Worm (Caenorhabditis elegans) whole organism, young adult: ENCODE data around the gene scl-8.

Experiments
- B0019.2 ChIP-seq: fragments of 200-800 bp; sonication (Bioruptor generic); conservative IDR thresholded peaks from 2 replicates; pipeline ENCODE4 v1.3.6; 2022; ENCODE audit warnings: missing genetic modification reagents, missing genetic modification characterization, missing compliant biosample characterization
- C17E4.6 ChIP-seq: fragments of 200-800 bp; sonication (Bioruptor generic); IDR thresholded peaks from 2 replicates; pipeline ENCODE4 v1.3.6; 2022; ENCODE audit warnings: missing genetic modification reagents, missing genetic modification characterization, missing compliant biosample characterization
- F23B12.7 ChIP-seq: sonication (generic microtip); optimal IDR thresholded peaks from 2 replicates; lab custom pipeline; 2017; ENCODE audit warnings: missing genetic modification characterization, mild to moderate bottlenecking, missing compliant biosample characterization, antibody characterized with exemption, moderate library complexity; ENCODE audit not compliant: insufficient read depth
- F33H1.4 ChIP-seq: fragments of 200-800 bp; sonication (Bioruptor generic); IDR thresholded peaks from 2 replicates; pipeline ENCODE4 v1.3.6; 2022; ENCODE audit warnings: missing genetic modification reagents, missing genetic modification characterization, missing compliant biosample characterization
- F39B2.1 ChIP-seq: fragments of 200-800 bp; sonication (Bioruptor generic); IDR thresholded peaks from 2 replicates; pipeline ENCODE4 v1.3.6; 2022; ENCODE audit warnings: missing genetic modification reagents, missing genetic modification characterization, missing compliant biosample characterization
- F57A8.1 ChIP-seq: fragments of 200-800 bp; sonication (Bioruptor generic); optimal IDR thresholded peaks from 2 replicates; lab custom pipeline; 2018; ENCODE audit warnings: mild to moderate bottlenecking, missing genetic modification characterization, moderate library complexity, missing compliant biosample characterization
- K12H6.12 ChIP-seq: fragments of 200-800 bp; sonication (Bioruptor generic); optimal IDR thresholded peaks from 2 replicates; lab custom pipeline; 2018; ENCODE audit warnings: mild to moderate bottlenecking, missing genetic modification characterization, missing compliant biosample characterization
- T26A5.8 ChIP-seq: sonication (generic microtip); optimal IDR thresholded peaks from 2 replicates; lab custom pipeline; 2016; ENCODE audit warnings: missing genetic modification characterization, missing compliant biosample characterization
- Y53F4B.3 ChIP-seq: fragments of 200-800 bp; sonication (Bioruptor generic); IDR thresholded peaks from 2 replicates; pipeline ENCODE4 v1.3.6; 2022; ENCODE audit warnings: missing genetic modification reagents, missing genetic modification characterization, missing compliant biosample characterization
- Y53G8AR.9 ChIP-seq: fragments of 200-800 bp; sonication (Bioruptor generic); conservative IDR thresholded peaks from 2 replicates; pipeline ENCODE4 v1.3.6; 2022; ENCODE audit warnings: missing genetic modification reagents, missing genetic modification characterization, missing compliant biosample characterization
- Y56A3A.18 ChIP-seq: fragments of 200-800 bp; sonication (Bioruptor generic); IDR thresholded peaks from 2 replicates; pipeline ENCODE4 v1.3.6; 2022; ENCODE audit warnings: missing genetic modification reagents, missing genetic modification characterization, missing compliant biosample characterization
- Y79H2A.3 ChIP-seq: fragments of 200-800 bp; sonication (Bioruptor generic); conservative IDR thresholded peaks from 2 replicates; pipeline ENCODE4 v1.3.6; 2022; ENCODE audit warnings: missing genetic modification reagents, missing genetic modification characterization, missing compliant biosample characterization
- ama-1 ChIP-seq, 3 experiments: fragments of 150-350 bp in 1 of 3; sonication (generic microtip) in 2 of 3; optimal IDR thresholded peaks; 2 replicates each; lab custom pipeline; 2014 to 2018; ENCODE audit warnings: missing biosample characterization in 2 of 3, missing genetic modification characterization in 2 of 3, missing genetic modification reagents in 2 of 3
- aptf-2 ChIP-seq: fragments of 200-800 bp; sonication (Bioruptor generic); conservative IDR thresholded peaks from 2 replicates; pipeline ENCODE4 v1.3.6; 2022; ENCODE audit warnings: missing genetic modification reagents, missing genetic modification characterization, missing compliant biosample characterization
- atf-7 ChIP-seq: sonication (generic microtip); optimal IDR thresholded peaks from 2 replicates; lab custom pipeline; 2017; ENCODE audit warnings: mild to moderate bottlenecking, missing genetic modification characterization, missing compliant biosample characterization
- athp-1 ChIP-seq: sonication (generic microtip); optimal IDR thresholded peaks from 2 replicates; lab custom pipeline; 2017; ENCODE audit warnings: mild to moderate bottlenecking, missing genetic modification characterization, missing compliant biosample characterization
- attf-3 ChIP-seq: fragments of 200-800 bp; sonication (Bioruptor generic); conservative IDR thresholded peaks from 2 replicates; pipeline ENCODE4 v1.3.6; 2022; ENCODE audit warnings: missing genetic modification reagents, missing genetic modification characterization, missing compliant biosample characterization
- ceh-100 ChIP-seq: fragments of 200-800 bp; sonication (Bioruptor generic); IDR thresholded peaks from 2 replicates; pipeline ENCODE4 v1.3.6; 2022; ENCODE audit warnings: missing genetic modification reagents, missing genetic modification characterization, missing compliant biosample characterization
- ceh-27 ChIP-seq: fragments of 200-800 bp; sonication (Bioruptor generic); optimal IDR thresholded peaks from 2 replicates; lab custom pipeline; 2018; ENCODE audit warnings: mild to moderate bottlenecking, missing genetic modification characterization, moderate library complexity, missing compliant biosample characterization
- ceh-40 ChIP-seq: fragments of 200-800 bp; sonication (Bioruptor generic); IDR thresholded peaks from 2 replicates; pipeline ENCODE4 v1.3.6; 2022; ENCODE audit warnings: missing genetic modification characterization, missing compliant biosample characterization
- ceh-58 ChIP-seq: fragments of 200-800 bp; sonication (Bioruptor generic); IDR thresholded peaks from 2 replicates; pipeline ENCODE4 v1.3.6; 2022; ENCODE audit warnings: missing genetic modification characterization, missing compliant biosample characterization
- die-1 ChIP-seq: sonication (generic microtip); optimal IDR thresholded peaks from 2 replicates; lab custom pipeline; 2016; ENCODE audit warnings: missing genotype, mild to moderate bottlenecking, missing genetic modification characterization, missing compliant biosample characterization
- dox-1 ChIP-seq: fragments of 200-800 bp; sonication (Bioruptor generic); IDR thresholded peaks from 2 replicates; pipeline ENCODE4 v1.3.6; 2022; ENCODE audit warnings: missing genetic modification reagents, missing genetic modification characterization, missing compliant biosample characterization
- dpl-1 ChIP-seq: fragments of 150-350 bp; optimal IDR thresholded peaks from 2 replicates; lab custom pipeline; 2014; ENCODE audit warnings: missing biosample characterization, missing genetic modification reagents, missing genetic modification characterization
- egl-18 ChIP-seq: fragments of 200-800 bp; sonication (Bioruptor generic); IDR thresholded peaks from 2 replicates; pipeline ENCODE4 v1.3.6; 2022; ENCODE audit warnings: missing genetic modification reagents, missing genetic modification characterization, missing compliant biosample characterization
- him-1 ChIP-seq: sonication (generic microtip); optimal IDR thresholded peaks from 2 replicates; lab custom pipeline; 2016; ENCODE audit warnings: missing genotype, missing genetic modification reagents, missing genetic modification characterization, missing compliant biosample characterization
- hmg-20 ChIP-seq: fragments of 200-800 bp; sonication (Bioruptor generic); IDR thresholded peaks from 2 replicates; pipeline ENCODE4 v1.3.6; 2022; ENCODE audit warnings: missing genetic modification reagents, missing genetic modification characterization, missing compliant biosample characterization
- hsf-1 ChIP-seq: fragments of 200-800 bp; sonication (Bioruptor generic); IDR thresholded peaks from 2 replicates; pipeline ENCODE4 v1.3.6; 2022; ENCODE audit warnings: missing genetic modification reagents, missing genetic modification characterization, missing compliant biosample characterization
- let-526 ChIP-seq: fragments of 200-800 bp; sonication (Bioruptor generic); IDR thresholded peaks from 2 replicates; pipeline ENCODE4 v1.3.6; 2022; ENCODE audit warnings: missing genetic modification reagents, missing genetic modification characterization, missing compliant biosample characterization
- lin-26 ChIP-seq: fragments of 200-800 bp; sonication (Bioruptor generic); IDR thresholded peaks from 2 replicates; pipeline ENCODE4 v1.3.6; 2022; ENCODE audit warnings: missing genetic modification reagents, missing genetic modification characterization, missing compliant biosample characterization
- lin-40 ChIP-seq: sonication (generic microtip); optimal IDR thresholded peaks from 2 replicates; lab custom pipeline; 2016; ENCODE audit warnings: missing genetic modification characterization, mild to moderate bottlenecking, missing compliant biosample characterization, missing genotype, missing genetic modification reagents
- lsl-1 ChIP-seq: fragments of 200-800 bp; sonication (Bioruptor generic); optimal IDR thresholded peaks from 2 replicates; lab custom pipeline; 2018; ENCODE audit warnings: mild to moderate bottlenecking, missing genetic modification characterization, moderate library complexity, missing compliant biosample characterization
- mes-4 ChIP-seq: sonication (generic microtip); optimal IDR thresholded peaks from 2 replicates; lab custom pipeline; 2016; ENCODE audit warnings: missing genotype, missing genetic modification characterization, missing compliant biosample characterization
- nfya-1 ChIP-seq: sonication (generic microtip); optimal IDR thresholded peaks from 2 replicates; lab custom pipeline; 2017; ENCODE audit warnings: antibody characterized with exemption, missing compliant biosample characterization, missing genetic modification characterization, borderline replicate concordance; ENCODE audit not compliant: insufficient read depth
- nhr-120 ChIP-seq: fragments of 200-800 bp; sonication (Bioruptor generic); IDR thresholded peaks from 2 replicates; pipeline ENCODE4 v1.3.6; 2022; ENCODE audit warnings: missing genetic modification characterization, missing compliant biosample characterization
- nhr-179 ChIP-seq: sonication (generic microtip); optimal IDR thresholded peaks from 2 replicates; lab custom pipeline; 2016; ENCODE audit warnings: mild to moderate bottlenecking, missing genetic modification characterization, missing compliant biosample characterization
- nhr-90 ChIP-seq: sonication (generic microtip); optimal IDR thresholded peaks from 2 replicates; lab custom pipeline; 2016; ENCODE audit warnings: missing genotype, mild to moderate bottlenecking, missing genetic modification characterization, missing compliant biosample characterization
- pha-4 ChIP-seq: fragments of 150-350 bp; sonication (generic microtip); optimal IDR thresholded peaks from 2 replicates; lab custom pipeline; 2014; ENCODE audit warnings: missing biosample characterization, missing genetic modification reagents, missing genetic modification characterization
- rcor-1 ChIP-seq: fragments of 200-800 bp; sonication (Bioruptor generic); IDR thresholded peaks from 2 replicates; pipeline ENCODE4 v1.3.6; 2022; ENCODE audit warnings: missing genetic modification reagents, missing genetic modification characterization, missing compliant biosample characterization
- snpc-3.4 ChIP-seq: sonication (generic microtip); optimal IDR thresholded peaks from 2 replicates; lab custom pipeline; 2017; ENCODE audit warnings: missing genetic modification characterization, mild to moderate bottlenecking, missing compliant biosample characterization, antibody characterized with exemption, moderate library complexity, missing genotype, missing genetic modification reagents
- sptf-2 ChIP-seq: fragments of 200-800 bp; sonication (Bioruptor generic); optimal IDR thresholded peaks from 2 replicates; lab custom pipeline; 2018; ENCODE audit warnings: mild to moderate bottlenecking, missing genetic modification characterization, missing compliant biosample characterization
- ztf-28 ChIP-seq: fragments of 200-800 bp; sonication (Bioruptor generic); IDR thresholded peaks from 2 replicates; pipeline ENCODE4 v1.3.6; 2022; ENCODE audit warnings: missing genetic modification reagents, missing genetic modification characterization, missing compliant biosample characterization

The scl-8 gene

DNA sequence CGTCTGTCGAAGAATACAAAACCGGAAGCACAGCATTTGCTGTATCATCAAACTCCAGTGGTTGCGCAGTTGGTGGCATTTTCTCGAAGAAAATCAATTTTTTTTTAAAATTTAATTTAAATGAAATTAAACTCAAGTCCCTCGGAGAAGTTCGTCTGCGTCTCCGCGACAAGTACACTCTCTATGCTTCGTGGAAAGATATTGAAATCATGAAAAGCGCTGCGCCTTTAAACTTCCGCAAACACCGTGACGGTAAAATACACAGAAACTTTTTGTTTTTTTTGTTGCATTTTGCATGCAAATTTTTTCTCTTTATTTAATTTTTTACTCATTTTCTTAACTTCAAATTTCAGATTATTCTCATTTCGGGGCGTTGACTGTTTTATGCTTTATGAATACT is 27.1 kb downstream of the scl-8 start, which contains the start of the genes dli-1, tin-9.2 and exos-4.1 (continued):
- TF ChIP-seq attf-3 (GFP tag; lab: Robert Waterston, UW) (peak; percentile 29; the same call in 1 of the 2 replicates), nhr-179 (tag; lab: Kevin White, UChicago) (no peak), ceh-100 (GFP tag; lab: Robert Waterston, UW) (peak; percentile 42; the same call in 1 of the 2 replicates), nhr-120 (no peak), ztf-28 (no peak), F39B2.1 (GFP tag; lab: Robert Waterston, UW) (no peak), nfya-1 (tag; lab: Kevin White, UChicago) (no peak), rcor-1 (GFP tag; lab: Robert Waterston, UW) (peak; percentile 41; the same call in 1 of the 2 replicates), dox-1 (peak; percentile 77), K12H6.12 (no peak), F23B12.7 (peak; percentile 84), Y79H2A.3 (no peak), pha-4 (no peak), Y56A3A.18 (GFP tag; lab: Robert Waterston, UW) (no peak), snpc-3.4 (tag; lab: Kevin White, UChicago) (peak; percentile 6), B0019.2 (GFP tag; lab: Robert Waterston, UW) (no peak), him-1 (tag; lab: Kevin White, UChicago) (no peak), hsf-1 (no peak), athp-1 (tag; lab: Kevin White, UChicago) (no peak), hmg-20 (GFP tag; lab: Robert Waterston, UW) (no peak), atf-7 (tag; lab: Kevin White, UChicago) (no peak), egl-18 (no peak), T26A5.8 (tag; lab: Kevin White, UChicago) (no peak), F57A8.1 (GFP tag; lab: Kevin White, UChicago) (no peak), mes-4 (tag; lab: Kevin White, UChicago) (no peak), ceh-40 (no peak), lsl-1 (GFP tag; lab: Kevin White, UChicago) (peak; percentile 61), sptf-2 (GFP tag; lab: Kevin White, UChicago) (no peak), C17E4.6 (GFP tag; lab: Robert Waterston, UW) (no peak), die-1 (tag; lab: Kevin White, UChicago) (no peak), ceh-27 (no peak), ceh-58 (GFP tag; lab: Robert Waterston, UW) (no peak), Y53F4B.3 (GFP tag; lab: Robert Waterston, UW) (no peak)

ce11 chrIV:13100415-13100814 is 28.9 kb downstream of the scl-8 start, which contains the start of gene fask-1:
Gene fask-1, plus strand, starts transcription at chrIV:13100715.
- TF ChIP-seq ceh-58 (GFP tag; lab: Robert Waterston, UW) (no peak), aptf-2 (GFP tag; lab: Robert Waterston, UW) (no peak), ama-1 (optimal IDR thresholded peaks at IDR 0.05; lab: Kevin White, UChicago) (no peak), ama-1 (GFP tag; optimal IDR thresholded peaks at IDR 0.05; lab: Kevin White, UChicago) (no peak), F33H1.4 (GFP tag; lab: Robert Waterston, UW) (no peak), C17E4.6 (GFP tag; lab: Robert Waterston, UW) (no peak), dpl-1 (GFP tag; lab: Kevin White, UChicago) (no peak), Y53F4B.3 (GFP tag; lab: Robert Waterston, UW) (no peak), T26A5.8 (tag; lab: Kevin White, UChicago) (no peak), nhr-90 (no peak), let-526 (no peak), lin-40 (no peak), ceh-100 (GFP tag; lab: Robert Waterston, UW) (no peak), sptf-2 (GFP tag; lab: Kevin White, UChicago) (no peak), Y53G8AR.9 (no peak), lin-26 (GFP tag; lab: Robert Waterston, UW) (no peak)
